Worm (Caenorhabditis elegans): ENCODE results near the gene K05F1.14.

K05F1.14 gene

ce11 chrII:5794195-5794594 lies 1.8 kb upstream of the K05F1.14 start, which contains the start of gene acdh-8:
Gene acdh-8 (plus strand): TSS chrII:5794495.
- TF ChIP-seq F13C5.2 (tag; optimal IDR thresholded peaks at IDR 0.05) (no peak), tra-4 (tag; optimal IDR thresholded peaks at IDR 0.05) (no peak), aly-1 (tag; optimal IDR thresholded peaks at IDR 0.05) (no peak), ets-7 (tag; optimal IDR thresholded peaks at IDR 0.05) (no peak), sea-1 (GFP tag; conservative IDR thresholded peaks at IDR 0.05) (no peak)

ce11 chrII:5790313-5790773 lies 2.0 kb downstream of the K05F1.14 start, which contains the start of gene lect-2:
Gene lect-2 (plus strand): TSS chrII:5790723.
- TF ChIP-seq hmg-4 (GFP tag; optimal IDR thresholded peaks at IDR 0.05) (no peak), tra-4 (tag; optimal IDR thresholded peaks at IDR 0.05) (no peak), scrt-1 (GFP tag; IDR thresholded peaks at IDR 0.05) (no peak), pes-1 (GFP tag; IDR thresholded peaks at IDR 0.05) (no peak), tbx-37 (GFP tag; conservative IDR thresholded peaks at IDR 0.05) (no peak), hmbx-1 (tag; optimal IDR thresholded peaks at IDR 0.05) (no peak), flt-1 (GFP tag; IDR thresholded peaks at IDR 0.05) (no peak), F13C5.2 (tag; optimal IDR thresholded peaks at IDR 0.05) (no peak), B0310.2 (tag; optimal IDR thresholded peaks at IDR 0.05) (no peak), sea-1 (GFP tag; conservative IDR thresholded peaks at IDR 0.05) (no peak), ets-7 (tag; optimal IDR thresholded peaks at IDR 0.05) (no peak), ceh-36 (tag; optimal IDR thresholded peaks at IDR 0.05) (no peak), tbx-11 (GFP tag; IDR thresholded peaks at IDR 0.05) (no peak), ama-1 (optimal IDR thresholded peaks at IDR 0.05) (no peak), ceh-13 (GFP tag; optimal IDR thresholded peaks at IDR 0.05) (no peak), hnd-1 (tag; optimal IDR thresholded peaks at IDR 0.05) (no peak), aly-1 (tag; optimal IDR thresholded peaks at IDR 0.05) (no peak)

- TF ChIP-seq hmbx-1 (tag; optimal IDR thresholded peaks at IDR 0.05) (no peak), hnd-1 (tag; optimal IDR thresholded peaks at IDR 0.05) (no peak), tbx-11 (GFP tag; IDR thresholded peaks at IDR 0.05) (no peak), pes-1 (GFP tag; IDR thresholded peaks at IDR 0.05) (no peak), hmg-4 (GFP tag; optimal IDR thresholded peaks at IDR 0.05) (no peak), ets-7 (tag; optimal IDR thresholded peaks at IDR 0.05) (no peak), flt-1 (GFP tag; IDR thresholded peaks at IDR 0.05) (no peak), ceh-36 (tag; optimal IDR thresholded peaks at IDR 0.05) (no peak), sea-1 (GFP tag; conservative IDR thresholded peaks at IDR 0.05) (no peak), ceh-13 (GFP tag; optimal IDR thresholded peaks at IDR 0.05) (no peak), aly-1 (tag; optimal IDR thresholded peaks at IDR 0.05) (no peak), B0310.2 (tag; optimal IDR thresholded peaks at IDR 0.05) (no peak), F13C5.2 (tag; optimal IDR thresholded peaks at IDR 0.05) (no peak), tra-4 (tag; optimal IDR thresholded peaks at IDR 0.05) (no peak), scrt-1 (GFP tag; IDR thresholded peaks at IDR 0.05) (no peak), ama-1 (optimal IDR thresholded peaks at IDR 0.05) (no peak), tbx-37 (GFP tag; conservative IDR thresholded peaks at IDR 0.05) (no peak)
Observed at ce11 chrII:5788815-5789214, 3.6 kb downstream of the K05F1.14 start, which contains the start of gene K05F1.13. Gene K05F1.13 (plus strand): TSS chrII:5789115.

ce11 chrII:5785504-5785903 lies 6.9 kb downstream of the K05F1.14 start:
- TF ChIP-seq F13C5.2 (tag; optimal IDR thresholded peaks at IDR 0.05) (no peak), hnd-1 (tag; optimal IDR thresholded peaks at IDR 0.05) (no peak)

- TF ChIP-seq tbx-11 (GFP tag; IDR thresholded peaks at IDR 0.05) (peak; percentile 71), scrt-1 (GFP tag; IDR thresholded peaks at IDR 0.05) (peak; percentile 68), ceh-13 (GFP tag; optimal IDR thresholded peaks at IDR 0.05) (peak; percentile 42), tbx-37 (GFP tag; conservative IDR thresholded peaks at IDR 0.05) (peak; percentile 17; the same call in 1 of the 2 replicates), tra-4 (tag; optimal IDR thresholded peaks at IDR 0.05) (no peak), flt-1 (GFP tag; IDR thresholded peaks at IDR 0.05) (peak; percentile 9; the same call in 1 of the 2 replicates), hmbx-1 (tag; optimal IDR thresholded peaks at IDR 0.05) (peak; percentile 4), ceh-36 (tag; optimal IDR thresholded peaks at IDR 0.05) (peak; percentile 58), hmg-4 (GFP tag; optimal IDR thresholded peaks at IDR 0.05) (peak; percentile 88), F13C5.2 (tag; optimal IDR thresholded peaks at IDR 0.05) (peak; percentile 3), hnd-1 (tag; optimal IDR thresholded peaks at IDR 0.05) (peak; percentile 38), ets-7 (tag; optimal IDR thresholded peaks at IDR 0.05) (peak; percentile 58), ama-1 (optimal IDR thresholded peaks at IDR 0.05) (no peak), pes-1 (GFP tag; IDR thresholded peaks at IDR 0.05) (peak; percentile 79), B0310.2 (tag; optimal IDR thresholded peaks at IDR 0.05) (peak; percentile 77), sea-1 (GFP tag; conservative IDR thresholded peaks at IDR 0.05) (peak; percentile 59; the same call in 1 of the 2 replicates), aly-1 (tag; optimal IDR thresholded peaks at IDR 0.05) (peak; percentile 92)
Observed at ce11 chrII:5781935-5782921, 10.2 kb downstream of the K05F1.14 start, which contains the start of gene K05F1.6. Gene K05F1.6 (plus strand): TSS chrII:5782520.

ce11 chrII:5779866-5780265 lies 12.5 kb downstream of the K05F1.14 start:
- TF ChIP-seq ceh-13 (GFP tag; optimal IDR thresholded peaks at IDR 0.05) (no peak), F13C5.2 (tag; optimal IDR thresholded peaks at IDR 0.05) (peak; percentile 18)

ce11 chrII:5777372-5777771 lies 15.0 kb downstream of the K05F1.14 start:
- no peak for TF ChIP-seq tbx-11 (GFP tag; IDR thresholded peaks at IDR 0.05)
- TF ChIP-seq hnd-1 (tag; optimal IDR thresholded peaks at IDR 0.05): no peak
- TF ChIP-seq hmbx-1 (tag; optimal IDR thresholded peaks at IDR 0.05): no peak
- no peak for TF ChIP-seq aly-1 (tag; optimal IDR thresholded peaks at IDR 0.05)
- no peak for TF ChIP-seq ceh-13 (GFP tag; optimal IDR thresholded peaks at IDR 0.05)
- TF ChIP-seq scrt-1 (GFP tag; IDR thresholded peaks at IDR 0.05): no peak
- TF ChIP-seq tbx-37 (GFP tag; conservative IDR thresholded peaks at IDR 0.05): no peak
- TF ChIP-seq hmg-4 (GFP tag; optimal IDR thresholded peaks at IDR 0.05): no peak
- no peak for TF ChIP-seq sea-1 (GFP tag; conservative IDR thresholded peaks at IDR 0.05)
- TF ChIP-seq ceh-36 (tag; optimal IDR thresholded peaks at IDR 0.05): no peak
- no peak for TF ChIP-seq B0310.2 (tag; optimal IDR thresholded peaks at IDR 0.05)
- no peak for TF ChIP-seq flt-1 (GFP tag; IDR thresholded peaks at IDR 0.05)
- TF ChIP-seq pes-1 (GFP tag; IDR thresholded peaks at IDR 0.05): no peak
